Fruit fly (Drosophila melanogaster) whole organism, prepupa: ENCODE data around the gene CG42750.

Source experiments
- Blimp-1 ChIP-seq: fragments of 200-800 bp; sonication (Bioruptor generic); optimal IDR thresholded peaks from 3 replicates; lab custom pipeline; 2017; ENCODE audit warnings: missing biosample characterization, missing genetic modification characterization, mild to moderate bottlenecking, moderate library complexity, missing genetic modification reagents
- CG10631 ChIP-seq: fragments of 200-800 bp; sonication (Bioruptor generic); optimal IDR thresholded peaks from 2 replicates; lab custom pipeline; 2016; ENCODE audit warnings: missing biosample characterization, missing genetic modification characterization
- CG10669 ChIP-seq: fragments of 200-800 bp; sonication (Bioruptor generic); optimal IDR thresholded peaks from 3 replicates; lab custom pipeline; 2018; ENCODE audit warnings: missing biosample characterization, mild to moderate bottlenecking, missing genetic modification characterization, moderate library complexity
- CG11294 ChIP-seq: fragments of 200-800 bp; sonication (Bioruptor generic); IDR thresholded peaks from 2 replicates; pipeline ENCODE4 v1.3.6; 2022; ENCODE audit warnings: missing biosample characterization, missing genetic modification characterization
- CG11902 ChIP-seq: fragments of 200-800 bp; sonication (Bioruptor generic); optimal IDR thresholded peaks from 3 replicates; lab custom pipeline; 2016; ENCODE audit warnings: missing biosample characterization, missing genetic modification characterization
- CG16779 ChIP-seq: fragments of 200-800 bp; sonication (Bioruptor generic); optimal IDR thresholded peaks from 3 replicates; lab custom pipeline; 2017; ENCODE audit warnings: missing biosample characterization, mild to moderate bottlenecking, missing genetic modification characterization
- CG3032 ChIP-seq: fragments of 200-800 bp; optimal IDR thresholded peaks from 2 replicates; lab custom pipeline; 2019; ENCODE audit warnings: missing biosample characterization, mild to moderate bottlenecking, missing genetic modification characterization, moderate library complexity
- CG31627 ChIP-seq: fragments of 200-800 bp; sonication (Bioruptor generic); optimal IDR thresholded peaks from 3 replicates; lab custom pipeline; 2016; ENCODE audit warnings: missing biosample characterization, missing genetic modification characterization
- CG32006 ChIP-seq: fragments of 200-800 bp; sonication (Bioruptor generic); optimal IDR thresholded peaks from 3 replicates; lab custom pipeline; 2017; ENCODE audit warnings: missing biosample characterization, mild to moderate bottlenecking, missing genetic modification characterization
- CG3919 ChIP-seq: fragments of 200-800 bp; sonication (Bioruptor generic); optimal IDR thresholded peaks from 3 replicates; lab custom pipeline; 2016; ENCODE audit warnings: missing biosample characterization, missing genetic modification characterization
- CG6163 ChIP-seq: fragments of 200-800 bp; sonication (Bioruptor generic); IDR thresholded peaks from 3 replicates; pipeline ENCODE4 v1.3.6; 2022; ENCODE audit warnings: missing biosample characterization, missing genetic modification characterization
- CG6276 ChIP-seq: fragments of 200-800 bp; sonication (Bioruptor generic); optimal IDR thresholded peaks from 2 replicates; lab custom pipeline; 2017; ENCODE audit warnings: missing biosample characterization, mild to moderate bottlenecking, missing genetic modification characterization
- CG6854 ChIP-seq: fragments of 200-800 bp; sonication (Bioruptor generic); optimal IDR thresholded peaks from 2 replicates; lab custom pipeline; 2017; ENCODE audit warnings: missing biosample characterization, mild to moderate bottlenecking, missing genetic modification characterization
- CG8319 ChIP-seq: fragments of 200-800 bp; sonication (Bioruptor generic); optimal IDR thresholded peaks from 3 replicates; lab custom pipeline; 2016; ENCODE audit warnings: missing biosample characterization, missing genetic modification characterization
- CG8632 ChIP-seq: fragments of 200-800 bp; sonication (Bioruptor generic); optimal IDR thresholded peaks from 3 replicates; lab custom pipeline; 2016; ENCODE audit warnings: missing biosample characterization, missing genetic modification characterization
- Eip78C ChIP-seq: fragments of 200-800 bp; sonication (Bioruptor generic); peaks from one replicate; lab custom pipeline; 2016; ENCODE audit warnings: missing biosample characterization, missing genetic modification characterization
- Eip93F ChIP-seq: fragments of 200-800 bp; sonication (Bioruptor generic); optimal IDR thresholded peaks from 2 replicates; lab custom pipeline; 2016; ENCODE audit warnings: missing biosample characterization, mild to moderate bottlenecking, missing genetic modification characterization
- Ets96B ChIP-seq: fragments of 200-800 bp; optimal IDR thresholded peaks from 2 replicates; lab custom pipeline; 2019; ENCODE audit warnings: missing biosample characterization, mild to moderate bottlenecking, missing genetic modification characterization, moderate library complexity
- Hr38 ChIP-seq: sonication (Bioruptor generic); optimal IDR thresholded peaks from 2 replicates; lab custom pipeline; 2016; ENCODE audit warnings: missing biosample characterization, missing genetic modification characterization
- Hr39 ChIP-seq: fragments of 200-800 bp; sonication (Bioruptor generic); optimal IDR thresholded peaks from 2 replicates; lab custom pipeline; 2016; ENCODE audit warnings: missing biosample characterization, missing genetic modification characterization
- Met ChIP-seq: fragments of 200-800 bp; sonication (Bioruptor generic); optimal IDR thresholded peaks from 3 replicates; lab custom pipeline; 2016; ENCODE audit warnings: missing biosample characterization, missing genetic modification characterization
- Smox ChIP-seq: fragments of 200-800 bp; sonication (Bioruptor generic); optimal IDR thresholded peaks from 3 replicates; lab custom pipeline; 2016; ENCODE audit warnings: missing biosample characterization, missing genetic modification characterization
- Sox102F ChIP-seq: fragments of 200-800 bp; sonication (Bioruptor generic); optimal IDR thresholded peaks from 2 replicates; lab custom pipeline; 2016; ENCODE audit warnings: missing biosample characterization, mild to moderate bottlenecking, missing genetic modification characterization
- Sox14 ChIP-seq: fragments of 200-800 bp; sonication (Bioruptor generic); optimal IDR thresholded peaks from 3 replicates; lab custom pipeline; 2016; ENCODE audit warnings: missing biosample characterization, missing genetic modification characterization
- achi ChIP-seq: fragments of 200-800 bp; sonication (Bioruptor generic); optimal IDR thresholded peaks from 3 replicates; lab custom pipeline; 2016; ENCODE audit warnings: missing biosample characterization, missing genetic modification characterization
- acj6 ChIP-seq: fragments of 200-800 bp; sonication (Bioruptor generic); optimal IDR thresholded peaks from 3 replicates; lab custom pipeline; 2016; ENCODE audit warnings: missing biosample characterization, missing genetic modification characterization
- cyc ChIP-seq: fragments of 200-800 bp; sonication (Bioruptor generic); optimal IDR thresholded peaks from 3 replicates; lab custom pipeline; 2016; ENCODE audit warnings: missing biosample characterization, missing genetic modification characterization
- eg ChIP-seq: fragments of 200-800 bp; sonication (Bioruptor generic); IDR thresholded peaks from 3 replicates; pipeline ENCODE4 v1.3.6; 2022; ENCODE audit warnings: missing biosample characterization, missing genetic modification characterization
- esn ChIP-seq: fragments of 200-800 bp; sonication (Bioruptor generic); optimal IDR thresholded peaks from 2 replicates; lab custom pipeline; 2016; ENCODE audit warnings: missing biosample characterization, mild to moderate bottlenecking, missing genetic modification characterization, moderate library complexity
- fd85E ChIP-seq: fragments of 200-800 bp; sonication (Bioruptor generic); optimal IDR thresholded peaks from 3 replicates; lab custom pipeline; 2016; ENCODE audit warnings: missing biosample characterization, missing genetic modification characterization
- fkh ChIP-seq: fragments of 200-800 bp; sonication (Bioruptor generic); optimal IDR thresholded peaks from 3 replicates; lab custom pipeline; 2017; ENCODE audit warnings: missing biosample characterization, mild to moderate bottlenecking, missing genetic modification characterization, moderate library complexity
- lz ChIP-seq: fragments of 200-800 bp; sonication (Bioruptor generic); optimal IDR thresholded peaks from 3 replicates; lab custom pipeline; 2016; ENCODE audit warnings: missing biosample characterization, missing genetic modification characterization
- net ChIP-seq: fragments of 200-800 bp; sonication (Bioruptor generic); optimal IDR thresholded peaks from 3 replicates; lab custom pipeline; 2016; ENCODE audit warnings: missing biosample characterization, missing genetic modification characterization
- pdm3 ChIP-seq: fragments of 200-800 bp; sonication (Bioruptor generic); optimal IDR thresholded peaks from 3 replicates; lab custom pipeline; 2016; ENCODE audit warnings: missing biosample characterization, missing genetic modification characterization
- salr ChIP-seq, 2 experiments: fragments of 200-800 bp; sonication (Bioruptor generic); optimal IDR thresholded peaks; 3 replicates each; lab custom pipeline; 2016 to 2018; ENCODE audit warnings: missing biosample characterization in 2 of 2, missing genetic modification characterization in 2 of 2, mild to moderate bottlenecking in 1 of 2
- svp ChIP-seq: fragments of 200-800 bp; sonication (Bioruptor generic); peaks from one replicate; lab custom pipeline; 2016; ENCODE audit warnings: missing biosample characterization, missing genetic modification characterization
- topi ChIP-seq: fragments of 200-800 bp; sonication (Bioruptor generic); optimal IDR thresholded peaks from 3 replicates; lab custom pipeline; 2016; ENCODE audit warnings: missing biosample characterization, missing genetic modification characterization

CG42750 gene

DNA sequence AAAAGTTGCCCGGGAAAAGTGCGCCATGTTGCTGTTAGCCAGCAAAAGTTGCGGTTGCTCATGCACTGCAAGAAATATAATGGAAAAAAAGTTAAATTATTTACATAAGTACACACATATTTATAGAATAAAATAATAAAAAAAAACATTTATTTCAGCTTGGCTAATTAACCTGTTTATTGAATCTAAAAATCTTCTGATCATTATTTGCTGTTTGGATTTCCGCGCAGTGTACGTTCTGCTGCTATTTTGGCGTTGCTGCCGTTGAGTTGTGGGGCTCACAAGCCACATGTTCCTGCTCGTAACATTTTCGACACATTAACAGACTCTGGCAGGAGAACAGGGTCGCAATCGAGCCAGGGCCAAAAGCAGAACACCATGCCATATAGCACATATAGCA is 34.9 kb upstream of the CG42750 start (continued):
- peak; percentile 86 for TF ChIP-seq CG32006 (GFP tag; lab: Kevin White, UChicago)
- TF ChIP-seq CG6276 (GFP tag; lab: Kevin White, UChicago): peak; percentile 78
- TF ChIP-seq Eip93F (GFP tag; lab: Kevin White, UChicago): peak; percentile 34
- TF ChIP-seq net (GFP tag; lab: Kevin White, UChicago): peak; percentile 72
- TF ChIP-seq pdm3: peak; percentile 79
- no peak for TF ChIP-seq Hr38 (GFP tag; lab: Kevin White, UChicago)
- peak; percentile 37 for TF ChIP-seq CG16779
- peak; percentile 76 for TF ChIP-seq CG8632 (GFP tag; lab: Kevin White, UChicago)
- peak; percentile 51 for TF ChIP-seq Hr39 (GFP tag; lab: Kevin White, UChicago)
- TF ChIP-seq Sox102F (GFP tag; lab: Kevin White, UChicago): peak; percentile 83
- TF ChIP-seq CG6854 (GFP tag; lab: Kevin White, UChicago): peak; percentile 11
- peak; percentile 64 for TF ChIP-seq CG11294 (GFP tag; lab: Robert Waterston, UW)
- no peak for TF ChIP-seq fd85E (GFP tag; lab: Kevin White, UChicago)
- TF ChIP-seq esn (GFP tag; lab: Kevin White, UChicago): peak; percentile 88
- TF ChIP-seq achi (GFP tag; lab: Kevin White, UChicago): peak; percentile 82
- TF ChIP-seq CG6163: peak; percentile 87
- peak; percentile 64 for TF ChIP-seq CG31627 (GFP tag; lab: Kevin White, UChicago)
- peak; percentile 82 for TF ChIP-seq Ets96B (tag; lab: Kevin White, UChicago)
- TF ChIP-seq salr (GFP tag; optimal IDR thresholded peaks at IDR 0.05; lab: Kevin White, UChicago): peak in 1 of 2 experiments; percentile 63
- TF ChIP-seq CG8319: peak; percentile 60
- peak; percentile 82 for TF ChIP-seq CG3919 (GFP tag; lab: Kevin White, UChicago)
- peak; percentile 62 for TF ChIP-seq Sox14 (GFP tag; lab: Kevin White, UChicago)
- peak; percentile 76 for TF ChIP-seq lz
- TF ChIP-seq cyc (GFP tag; lab: Kevin White, UChicago): peak; percentile 57
- peak; percentile 85 for TF ChIP-seq CG3032 (tag; lab: Kevin White, UChicago)
- peak; percentile 75 for TF ChIP-seq CG10669 (GFP tag; lab: Kevin White, UChicago)
- TF ChIP-seq Smox (GFP tag; lab: Kevin White, UChicago): peak; percentile 68
- TF ChIP-seq, all 60 proteins: peak for 56

DNA sequence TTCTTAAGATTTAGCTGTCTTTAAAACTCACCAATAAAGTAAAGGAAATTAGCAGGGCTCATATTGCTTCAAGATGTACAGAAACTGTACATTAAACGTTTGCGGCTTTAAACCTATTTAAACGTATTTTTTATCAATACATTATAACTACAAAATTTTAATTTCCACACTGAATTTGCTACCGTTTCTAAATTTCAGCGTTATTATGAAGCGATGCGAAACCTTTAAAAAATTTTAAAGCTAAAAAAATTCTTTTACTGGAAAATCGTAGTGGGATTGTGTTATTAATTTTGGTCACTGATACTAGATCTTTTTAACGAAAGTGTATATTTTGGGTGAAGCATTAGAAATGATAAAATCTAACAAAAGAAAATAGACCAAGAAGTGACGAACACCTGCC is 33.8 kb upstream of the CG42750 start, which contains the start of gene CG43354:
Gene CG43354 (minus strand): TSS at position 101 of the 400 bp plus-strand sequence.
- peak; percentile 12 for TF ChIP-seq Eip78C
- no peak for TF ChIP-seq CG6163

- TF ChIP-seq Blimp-1 (GFP tag; lab: Kevin White, UChicago) (no peak), eg (GFP tag; lab: Robert Waterston, UW) (no peak), CG3032 (tag; lab: Kevin White, UChicago) (no peak), CG11902 (no peak), svp (GFP tag; lab: Kevin White, UChicago) (no peak), CG10631 (GFP tag; lab: Kevin White, UChicago) (no peak), CG10669 (GFP tag; lab: Kevin White, UChicago) (no peak), acj6 (GFP tag; lab: Kevin White, UChicago) (no peak), CG6276 (GFP tag; lab: Kevin White, UChicago) (no peak), salr (GFP tag; optimal IDR thresholded peaks at IDR 0.05; lab: Kevin White, UChicago) (no peak), topi (GFP tag; lab: Kevin White, UChicago) (no peak), Sox102F (GFP tag; lab: Kevin White, UChicago) (no peak), Met (GFP tag; lab: Kevin White, UChicago) (no peak)
These were observed 33.1 kb upstream of the CG42750 start for dm6 chr2L:18308652-18309051.

dm6 chr2L:18307823-18308222 is 32.3 kb upstream of the CG42750 start:
- TF ChIP-seq fkh: no peak
- TF ChIP-seq Eip78C: peak; percentile 61
- TF ChIP-seq, all 60 proteins: peak for 1
